Comparison of ENCODE assay signal across 4 worm cellular contexts in the genomic region with DNA sequence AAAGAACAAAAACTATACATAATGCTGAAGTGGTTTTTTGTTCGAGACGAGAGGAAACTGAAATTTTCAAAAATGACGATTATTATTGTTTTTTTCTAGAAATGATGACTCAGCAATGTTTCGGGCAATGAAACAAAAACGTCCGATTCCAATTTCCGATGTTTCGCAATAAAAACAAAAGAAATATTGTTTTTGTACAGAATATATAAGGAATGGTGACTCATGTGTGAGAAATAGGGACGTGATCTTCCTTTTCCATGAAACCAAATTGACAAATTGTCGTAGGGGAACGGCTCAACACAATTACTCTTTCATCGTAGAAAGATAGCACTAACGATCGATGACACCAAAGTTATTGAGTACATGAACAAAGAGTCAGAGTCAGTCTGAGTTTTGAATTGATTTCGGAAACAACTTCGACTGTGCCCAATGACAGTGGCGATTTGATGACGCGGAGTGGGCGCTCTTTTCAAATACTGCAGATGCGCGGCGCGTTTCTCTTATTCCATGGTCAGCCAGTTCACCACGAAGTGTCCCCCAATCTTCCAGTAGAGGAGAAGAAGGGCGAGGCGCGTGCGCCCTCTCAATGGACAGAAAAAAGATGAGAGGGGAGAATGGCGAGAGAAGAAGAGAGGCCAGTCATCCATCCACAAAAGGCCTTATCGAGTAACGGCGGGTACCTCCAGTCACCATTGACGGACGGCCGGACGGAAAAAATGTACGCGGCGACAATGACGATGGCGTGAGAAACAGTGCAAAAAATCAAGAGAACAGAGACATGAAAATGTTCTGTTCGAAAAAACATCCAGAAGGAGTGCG.
A peak's percentile ranks its signal among the peaks of the same experiment; 100 is the strongest.
TF ChIP-seq lines count a peak whose summit lies in the region.

No protein-coding gene starts in this region.

TF ChIP-seq in whole organism, L2 larva, 48 proteins besides CTCF, POLR2A, EP300 and RAD21 (continues in another document):
- TF ChIP-seq mdl-1 (tag; optimal IDR thresholded peaks at IDR 0.05; lab: Kevin White, UChicago): peak; percentile 41 to 51
- TF ChIP-seq sma-3 (GFP tag; optimal IDR thresholded peaks at IDR 0.05; lab: Kevin White, UChicago): no peak
- no peak for TF ChIP-seq sem-4 (tag; optimal IDR thresholded peaks at IDR 0.05; lab: Kevin White, UChicago)
- no peak for TF ChIP-seq nhr-237 (tag; optimal IDR thresholded peaks at IDR 0.05; lab: Kevin White, UChicago)
- TF ChIP-seq lin-11 (tag; optimal IDR thresholded peaks at IDR 0.05; lab: Kevin White, UChicago): no peak
- peak; percentile 4 for TF ChIP-seq nhr-21 (tag; optimal IDR thresholded peaks at IDR 0.05; lab: Kevin White, UChicago)
- peak; percentile 22 for TF ChIP-seq nhr-25 (tag; optimal IDR thresholded peaks at IDR 0.05; lab: Kevin White, UChicago)
- TF ChIP-seq ztf-11 (tag; optimal IDR thresholded peaks at IDR 0.05; lab: Kevin White, UChicago): no peak
- no peak for TF ChIP-seq alr-1 (tag; optimal IDR thresholded peaks at IDR 0.05; lab: Kevin White, UChicago)
- TF ChIP-seq nhr-129 (tag; optimal IDR thresholded peaks at IDR 0.05; lab: Kevin White, UChicago): peak; percentile 31
- no peak for TF ChIP-seq lin-39 (tag; optimal IDR thresholded peaks at IDR 0.05; lab: Kevin White, UChicago)
- TF ChIP-seq dmd-4 (tag; optimal IDR thresholded peaks at IDR 0.05; lab: Kevin White, UChicago): no peak
- TF ChIP-seq lsy-2 (tag; optimal IDR thresholded peaks at IDR 0.05; lab: Kevin White, UChicago): no peak
- no peak for TF ChIP-seq egl-27 (tag; optimal IDR thresholded peaks at IDR 0.05; lab: Kevin White, UChicago)
- TF ChIP-seq Y55F3AM.14 (GFP tag; optimal IDR thresholded peaks at IDR 0.05; lab: Kevin White, UChicago): no peak
- no peak for TF ChIP-seq aly-2 (tag; optimal IDR thresholded peaks at IDR 0.05; lab: Kevin White, UChicago)
- TF ChIP-seq ceh-16 (tag; optimal IDR thresholded peaks at IDR 0.05; lab: Kevin White, UChicago): no peak
- TF ChIP-seq ztf-4 (tag; optimal IDR thresholded peaks at IDR 0.05; lab: Kevin White, UChicago): no peak
- TF ChIP-seq ztf-1 (GFP tag; conservative IDR thresholded peaks at IDR 0.05; lab: Robert Waterston, UW): no peak
- TF ChIP-seq F13H6.1 (tag; optimal IDR thresholded peaks at IDR 0.05; lab: Kevin White, UChicago): peak; percentile 10
- no peak for TF ChIP-seq lin-13 (GFP tag; optimal IDR thresholded peaks at IDR 0.05; lab: Kevin White, UChicago)

TF ChIP-seq in whole organism, L4 larva, 104 proteins besides CTCF, POLR2A, EP300 and RAD21 (continues in another document):
- TF ChIP-seq ceh-44 (GFP tag; IDR thresholded peaks at IDR 0.05; lab: Robert Waterston, UW) (no peak), hlh-11 (tag; optimal IDR thresholded peaks at IDR 0.05; lab: Kevin White, UChicago) (peak; percentile 21), vab-7 (GFP tag; IDR thresholded peaks at IDR 0.05; lab: Robert Waterston, UW) (no peak), egl-43 (GFP tag; IDR thresholded peaks at IDR 0.05; lab: Robert Waterston, UW) (peak; percentile 87), lin-39 (tag; optimal IDR thresholded peaks at IDR 0.05; lab: Kevin White, UChicago) (no peak), nhr-237 (tag; optimal IDR thresholded peaks at IDR 0.05; lab: Kevin White, UChicago) (no peak), attf-4 (tag; optimal IDR thresholded peaks at IDR 0.05; lab: Kevin White, UChicago) (no peak), mdl-1 (tag; optimal IDR thresholded peaks at IDR 0.05; lab: Kevin White, UChicago) (peak in 1 of 2 experiments; percentile 81), gei-8 (GFP tag; optimal IDR thresholded peaks at IDR 0.05; lab: Kevin White, UChicago) (no peak), nhr-111 (GFP tag; optimal IDR thresholded peaks at IDR 0.05; lab: Kevin White, UChicago) (no peak), nhr-11 (tag; optimal IDR thresholded peaks at IDR 0.05; lab: Kevin White, UChicago) (no peak), nhr-28 (tag; optimal IDR thresholded peaks at IDR 0.05; lab: Kevin White, UChicago) (no peak), dmd-8 (GFP tag; IDR thresholded peaks at IDR 0.05; lab: Robert Waterston, UW) (0 out of 2 replicates have a peak, but pooled peaks have one; percentile 44), skn-1 (tag; optimal IDR thresholded peaks at IDR 0.05; lab: Kevin White, UChicago) (no peak), daf-8 (GFP tag; IDR thresholded peaks at IDR 0.05; lab: Robert Waterston, UW) (no peak), D1046.2 (GFP tag; IDR thresholded peaks at IDR 0.05; lab: Robert Waterston, UW) (no peak), mep-1 (tag; optimal IDR thresholded peaks at IDR 0.05; lab: Kevin White, UChicago) (peak; percentile 27), madf-9 (GFP tag; conservative IDR thresholded peaks at IDR 0.05; lab: Robert Waterston, UW) (no peak), ZK337.2 (GFP tag; IDR thresholded peaks at IDR 0.05; lab: Robert Waterston, UW) (no peak), pha-4 (GFP tag; IDR thresholded peaks at IDR 0.05; lab: Robert Waterston, UW) (no peak; the same call in 1 of the 2 replicates), pha-4 (tag; optimal IDR thresholded peaks at IDR 0.05; lab: Kevin White, UChicago) (no peak), hmg-1.1 (GFP tag; IDR thresholded peaks at IDR 0.05; lab: Robert Waterston, UW) (no peak; the same call in 1 of the 2 replicates)

TF ChIP-seq in whole organism, late embryonic, 69 proteins besides CTCF, POLR2A, EP300 and RAD21:
- TF ChIP-seq elt-4 (tag; optimal IDR thresholded peaks at IDR 0.05; lab: Kevin White, UChicago) (peak; percentile 54), sdc-2 (tag; optimal IDR thresholded peaks at IDR 0.05; lab: Kevin White, UChicago) (peak; percentile 26), ceh-2 (tag; optimal IDR thresholded peaks at IDR 0.05; lab: Kevin White, UChicago) (no peak), ref-2 (tag; optimal IDR thresholded peaks at IDR 0.05; lab: Kevin White, UChicago) (peak; percentile 14), ceh-18 (tag; optimal IDR thresholded peaks at IDR 0.05; lab: Kevin White, UChicago) (peak; percentile 13), hlh-6 (tag; optimal IDR thresholded peaks at IDR 0.05; lab: Kevin White, UChicago) (peak; percentile 32), nfya-1 (tag; optimal IDR thresholded peaks at IDR 0.05; lab: Kevin White, UChicago) (peak; percentile 23), ceh-31 (tag; optimal IDR thresholded peaks at IDR 0.05; lab: Kevin White, UChicago) (peak; percentile 31), gmeb-2 (tag; optimal IDR thresholded peaks at IDR 0.05; lab: Kevin White, UChicago) (no peak), che-1 (tag; optimal IDR thresholded peaks at IDR 0.05; lab: Kevin White, UChicago) (no peak), unc-42 (tag; optimal IDR thresholded peaks at IDR 0.05; lab: Kevin White, UChicago) (peak; percentile 25)

TF ChIP-seq in whole organism, mixed stage, embryonic, 35 proteins besides CTCF, POLR2A, EP300 and RAD21:
- no peak for TF ChIP-seq ceh-43 (GFP tag; optimal IDR thresholded peaks at IDR 0.05; lab: Kevin White, UChicago)
- TF ChIP-seq flh-1 (GFP tag; optimal IDR thresholded peaks at IDR 0.05; lab: Kevin White, UChicago): no peak
- TF ChIP-seq cnd-1 (tag; optimal IDR thresholded peaks at IDR 0.05; lab: Kevin White, UChicago): no peak
- no peak for TF ChIP-seq bed-3 (GFP tag; optimal IDR thresholded peaks at IDR 0.05; lab: Kevin White, UChicago)
- TF ChIP-seq ham-2 (GFP tag; optimal IDR thresholded peaks at IDR 0.05; lab: Kevin White, UChicago): no peak
- no peak for TF ChIP-seq mep-1 (tag; optimal IDR thresholded peaks at IDR 0.05; lab: Kevin White, UChicago)
- TF ChIP-seq blmp-1 (tag; optimal IDR thresholded peaks at IDR 0.05; lab: Kevin White, UChicago): no peak
- peak; percentile 8 for TF ChIP-seq unc-120 (tag; optimal IDR thresholded peaks at IDR 0.05; lab: Kevin White, UChicago; ENCODE audit: poor library complexity, severe bottlenecking)
- no peak for TF ChIP-seq tbx-8 (GFP tag; optimal IDR thresholded peaks at IDR 0.05; lab: Kevin White, UChicago)
- TF ChIP-seq zip-8 (tag; optimal IDR thresholded peaks at IDR 0.05; lab: Kevin White, UChicago): no peak
- TF ChIP-seq pha-4 (tag; optimal IDR thresholded peaks at IDR 0.05; lab: Kevin White, UChicago): no peak
- no peak for TF ChIP-seq mab-5 (tag; optimal IDR thresholded peaks at IDR 0.05; lab: Kevin White, UChicago)
- no peak for TF ChIP-seq snpc-4 (tag; optimal IDR thresholded peaks at IDR 0.05; lab: Kevin White, UChicago)
- TF ChIP-seq M03D4.4 (tag; optimal IDR thresholded peaks at IDR 0.05; lab: Kevin White, UChicago): no peak
- no peak for TF ChIP-seq ceh-39 (tag; optimal IDR thresholded peaks at IDR 0.05; lab: Kevin White, UChicago)
- TF ChIP-seq drap-1 (GFP tag; optimal IDR thresholded peaks at IDR 0.05; lab: Kevin White, UChicago): peak; percentile 3
- no peak for TF ChIP-seq nhr-12 (tag; optimal IDR thresholded peaks at IDR 0.05; lab: Kevin White, UChicago)
